Worm (Caenorhabditis elegans): ENCODE data around the gene F09B12.5.

F09B12.5 gene

DNA sequence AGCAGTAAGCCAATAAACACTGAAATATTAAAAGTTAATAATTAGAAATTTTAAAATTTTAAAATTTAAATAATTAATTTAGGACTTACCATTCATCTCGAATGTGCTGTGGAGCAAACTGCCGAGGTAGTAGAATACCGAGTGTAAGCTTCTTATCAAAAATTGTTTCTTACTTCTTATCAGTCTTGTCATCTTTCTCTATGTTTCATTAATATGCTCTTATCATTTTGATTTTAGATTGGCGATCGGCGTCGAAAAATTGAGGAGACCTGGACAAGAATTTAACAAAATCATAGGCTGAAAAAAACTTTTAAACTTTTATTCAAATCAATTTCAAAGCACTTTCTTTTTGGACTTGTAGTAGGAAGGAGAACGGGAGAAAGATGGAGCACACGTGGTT is 13.3 kb downstream of the F09B12.5 start, which contains the start of gene F09B12.3:
Gene F09B12.3, minus strand, starts transcription at position 192 of the 400 bp plus-strand sequence.
- TF ChIP-seq tlp-1 (tag; optimal IDR thresholded peaks at IDR 0.05) (peak; percentile 33), elt-2 (tag; optimal IDR thresholded peaks at IDR 0.05) (peak; percentile 77), ets-5 (GFP tag; IDR thresholded peaks at IDR 0.05) (no peak), grh-1 (GFP tag; IDR thresholded peaks at IDR 0.05) (no peak), pqm-1 (tag; optimal IDR thresholded peaks at IDR 0.05) (peak; percentile 55)

DNA sequence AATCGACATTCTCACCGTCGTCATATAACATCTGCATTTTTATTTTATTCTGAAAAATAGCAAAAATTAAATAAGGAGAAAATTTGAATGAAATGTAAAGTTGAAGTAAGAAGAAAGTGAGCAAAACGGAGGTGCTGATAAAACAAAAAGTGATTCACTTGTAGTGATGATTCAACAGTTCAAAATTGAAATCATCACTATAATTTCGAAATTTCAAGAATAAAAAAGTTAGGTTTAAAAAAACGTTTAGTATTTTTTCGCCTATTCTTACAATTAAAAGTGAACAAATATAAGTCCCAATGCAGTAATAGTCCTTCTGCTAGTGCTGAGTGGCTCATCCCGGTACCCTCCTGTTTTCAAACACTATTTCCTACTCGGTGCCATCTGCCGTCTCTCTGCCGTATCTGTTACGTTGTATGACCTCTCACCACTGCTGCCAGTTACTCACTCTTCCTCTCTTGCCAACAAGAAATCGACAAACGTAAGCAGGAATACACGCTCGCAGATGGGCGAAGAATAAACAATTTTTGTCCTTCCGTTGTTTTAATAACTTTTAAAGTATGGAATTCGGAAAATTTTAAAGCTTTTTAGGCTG is 16.0 kb downstream of the F09B12.5 start, which contains the start of gene dhhc-1:
Gene dhhc-1, minus strand, starts transcription at position 51 of the 595 bp plus-strand sequence.
- TF ChIP-seq sup-37 (GFP tag; optimal IDR thresholded peaks at IDR 0.05) = no peak
- TF ChIP-seq isw-1 (GFP tag; IDR thresholded peaks at IDR 0.05) = no peak; the same call in 1 of the 2 replicates
- peak; percentile 25 for TF ChIP-seq lin-39 (tag; optimal IDR thresholded peaks at IDR 0.05)
- no peak for TF ChIP-seq alr-1 (tag; optimal IDR thresholded peaks at IDR 0.05; ENCODE audit: borderline replicate concordance)
- no peak for TF ChIP-seq zag-1 (tag; optimal IDR thresholded peaks at IDR 0.05)
- TF ChIP-seq lin-35 (GFP tag; optimal IDR thresholded peaks at IDR 0.05) = peak; percentile 16 to 24
- TF ChIP-seq mep-1 (tag; optimal IDR thresholded peaks at IDR 0.05) = peak; percentile 48
- no peak for TF ChIP-seq unc-30 (tag; optimal IDR thresholded peaks at IDR 0.05)
- no peak for TF ChIP-seq nhr-76 (tag; optimal IDR thresholded peaks at IDR 0.05)
- TF ChIP-seq blmp-1 (tag; optimal IDR thresholded peaks at IDR 0.05) = peak; percentile 42
- TF ChIP-seq xbp-1 (tag; optimal IDR thresholded peaks at IDR 0.05) = peak; percentile 24
- no peak for TF ChIP-seq fkh-4 (tag; optimal IDR thresholded peaks at IDR 0.05; ENCODE audit: borderline replicate concordance)
- TF ChIP-seq nhr-28 (tag; optimal IDR thresholded peaks at IDR 0.05) = no peak
- no peak for TF ChIP-seq ama-1 (optimal IDR thresholded peaks at IDR 0.05)
- TF ChIP-seq lir-3 (tag; optimal IDR thresholded peaks at IDR 0.05; ENCODE audit: poor library complexity) = no peak
- peak; percentile 29 for TF ChIP-seq nhr-47 (tag; optimal IDR thresholded peaks at IDR 0.05)
- TF ChIP-seq unc-62 (GFP tag; optimal IDR thresholded peaks at IDR 0.05) = no peak
- peak; percentile 84 for TF ChIP-seq lin-14 (GFP tag; optimal IDR thresholded peaks at IDR 0.05)
- TF ChIP-seq tbx-2 (tag; optimal IDR thresholded peaks at IDR 0.05) = peak; percentile 31
- no peak for TF ChIP-seq mab-9 (GFP tag; IDR thresholded peaks at IDR 0.05)
- TF ChIP-seq snu-23 (GFP tag; optimal IDR thresholded peaks at IDR 0.05) = peak; percentile 68
- TF ChIP-seq egl-13 (tag; optimal IDR thresholded peaks at IDR 0.05) = no peak
- no peak for TF ChIP-seq hlh-4 (tag; optimal IDR thresholded peaks at IDR 0.05)
- TF ChIP-seq dpl-1 (GFP tag; optimal IDR thresholded peaks at IDR 0.05) = peak in 1 of 3 experiments; percentile 6
- no peak for TF ChIP-seq efl-3 (GFP tag; optimal IDR thresholded peaks at IDR 0.05)
- TF ChIP-seq skn-1 (tag; optimal IDR thresholded peaks at IDR 0.05) = no peak
- no peak for TF ChIP-seq irx-1 (tag; optimal IDR thresholded peaks at IDR 0.05)
- TF ChIP-seq grh-1 (GFP tag; IDR thresholded peaks at IDR 0.05) = no peak
- peak in 1 of 2 experiments; percentile 24 for TF ChIP-seq mdl-1 (tag; optimal IDR thresholded peaks at IDR 0.05)
- peak; percentile 35; the same call in 1 of the 2 replicates for TF ChIP-seq nhr-19 (GFP tag; conservative IDR thresholded peaks at IDR 0.05)
- TF ChIP-seq ets-5 (GFP tag; IDR thresholded peaks at IDR 0.05) = no peak
- TF ChIP-seq ceh-82 (tag; optimal IDR thresholded peaks at IDR 0.05) = peak; percentile 19 to 60 (median 28)
- no peak for TF ChIP-seq aly-2 (tag; optimal IDR thresholded peaks at IDR 0.05)
- TF ChIP-seq efl-1 (optimal IDR thresholded peaks at IDR 0.05) = peak in 1 of 2 experiments; percentile 30
- TF ChIP-seq efl-1 (GFP tag; optimal IDR thresholded peaks at IDR 0.05 in 1 of 2) = no peak
- peak; percentile 63 for TF ChIP-seq pag-3 (tag; optimal IDR thresholded peaks at IDR 0.05; ENCODE audit: borderline replicate concordance, insufficient read depth)
- TF ChIP-seq rnt-1 (tag; optimal IDR thresholded peaks at IDR 0.05) = peak; percentile 28
- TF ChIP-seq swsn-7 (tag; optimal IDR thresholded peaks at IDR 0.05) = peak; percentile 50
- TF ChIP-seq nhr-77 (tag; optimal IDR thresholded peaks at IDR 0.05) = no peak
- TF ChIP-seq nhr-237 (tag; optimal IDR thresholded peaks at IDR 0.05) = no peak
- no peak for TF ChIP-seq nhr-12 (tag; optimal IDR thresholded peaks at IDR 0.05)
- TF ChIP-seq unc-98 (GFP tag; IDR thresholded peaks at IDR 0.05) = no peak
- TF ChIP-seq nhr-71 (tag; optimal IDR thresholded peaks at IDR 0.05) = peak; percentile 60
- peak in 1 of 2 experiments; percentile 15 for TF ChIP-seq lsy-2 (tag; optimal IDR thresholded peaks at IDR 0.05)
- no peak for TF ChIP-seq fkh-8 (tag; optimal IDR thresholded peaks at IDR 0.05)
